Fruit fly (Drosophila melanogaster) Kc167 (cell line): ENCODE data around the gene CG5577.

Experiments
- Sin3A ChIP-seq: fragments of >200 bp; optimal IDR thresholded peaks from 2 replicates; lab custom pipeline; 2018; ENCODE audit warnings: missing external identifiers
- psq ChIP-seq: fragments of >200 bp; optimal IDR thresholded peaks from 2 replicates; lab custom pipeline; 2017; ENCODE audit warnings: missing external identifiers

DNA sequence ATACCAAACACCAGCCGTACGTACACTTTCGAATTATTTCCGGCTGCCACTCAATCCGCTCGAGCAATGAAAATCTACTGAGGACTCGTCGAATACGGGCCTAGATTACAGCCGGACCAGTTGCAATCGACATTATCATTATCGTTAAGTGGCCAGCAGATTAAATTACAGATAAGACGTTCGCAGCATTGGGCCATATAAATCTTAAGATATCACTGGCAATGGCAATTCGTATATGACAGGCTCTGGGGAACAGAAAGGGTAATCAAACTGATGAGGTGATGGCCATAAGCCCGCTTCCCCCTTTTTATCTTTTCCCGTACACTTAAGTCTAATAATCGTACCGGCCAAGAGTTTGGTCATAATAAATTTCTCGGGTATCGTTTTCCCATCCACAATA is 27.2 kb downstream of the CG5577 start, which contains the start of gene Cln3:
- no peak for TF ChIP-seq psq
- TF ChIP-seq Sin3A (lab: Kevin White, UChicago) = no peak
